Fruit fly (Drosophila melanogaster): ENCODE results near the gene CG12716.
A peak's percentile ranks its signal among the peaks of the same experiment; 100 is the strongest.

Gene CG12716

DNA sequence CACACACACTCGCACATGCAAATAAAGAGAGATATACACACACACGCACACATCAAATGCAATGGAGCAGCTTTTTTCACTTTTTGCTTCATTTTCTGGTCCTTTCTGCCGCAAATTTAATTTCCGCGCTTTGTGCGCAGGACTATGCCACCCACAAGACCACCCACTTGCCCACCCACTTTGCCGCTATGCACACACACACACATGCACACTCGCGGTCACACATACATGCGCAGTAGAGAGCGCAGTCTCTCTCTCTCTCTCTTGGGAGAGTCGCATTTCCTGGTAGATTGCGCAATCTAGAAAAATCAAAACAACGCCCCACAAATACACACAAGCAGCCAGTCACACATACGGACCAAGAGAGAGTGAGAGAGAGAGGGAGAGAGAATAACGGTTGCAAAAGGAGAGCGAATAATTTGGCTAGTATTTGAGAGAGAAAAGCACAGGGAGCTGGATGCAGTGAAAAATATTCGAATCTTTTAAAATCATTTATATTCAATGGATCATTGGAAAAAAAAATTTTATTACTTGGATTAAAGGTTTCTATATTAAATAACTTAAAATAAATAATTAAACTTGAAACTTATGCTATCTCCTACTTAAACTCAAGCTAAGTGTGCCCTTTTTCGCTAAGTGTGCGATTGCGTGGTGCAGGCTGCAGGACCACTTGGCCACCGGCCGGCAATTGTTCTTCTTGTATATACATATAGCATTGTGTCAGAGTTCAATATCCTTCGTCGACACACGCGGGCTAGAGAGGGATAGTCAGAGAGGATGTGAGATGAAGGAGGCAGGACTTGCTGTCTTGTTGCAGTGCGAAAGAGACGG, 50.4 kb downstream of the CG12716 start (continued):
- TF ChIP-seq row (GFP tag; IDR thresholded peaks at IDR 0.05), result peak; percentile 86
- TF ChIP-seq CG1233 (GFP tag; optimal IDR thresholded peaks at IDR 0.05), result peak; percentile 61
- TF ChIP-seq NC2α (GFP tag; optimal IDR thresholded peaks at IDR 0.05), result no peak
- peak; percentile 66 for TF ChIP-seq peb (GFP tag; IDR thresholded peaks at IDR 0.05)
- peak; percentile 44 for TF ChIP-seq az2 (GFP tag; optimal IDR thresholded peaks at IDR 0.05)
- peak; percentile 46 for TF ChIP-seq lilli (GFP tag; optimal IDR thresholded peaks at IDR 0.05)
- peak; percentile 31 for TF ChIP-seq Dek (tag; optimal IDR thresholded peaks at IDR 0.05)
- peak; percentile 54 for TF ChIP-seq Asciz (GFP tag; optimal IDR thresholded peaks at IDR 0.05)
- peak; percentile 23 for TF ChIP-seq nerfin-1 (tag; optimal IDR thresholded peaks at IDR 0.05)
- TF ChIP-seq Drgx (GFP tag; IDR thresholded peaks at IDR 0.05), result peak; percentile 39; the same call in 1 of the 2 replicates
- TF ChIP-seq Atf-2 (GFP tag; optimal IDR thresholded peaks at IDR 0.05), result no peak
- peak; percentile 77 for TF ChIP-seq CG17328 (GFP tag; IDR thresholded peaks at IDR 0.05)
- TF ChIP-seq CG18262 (tag; optimal IDR thresholded peaks at IDR 0.05), result peak; percentile 69
- peak; percentile 24 for TF ChIP-seq CG12104 (GFP tag; optimal IDR thresholded peaks at IDR 0.05)
- peak; percentile 29 for TF ChIP-seq CG13775 (GFP tag; optimal IDR thresholded peaks at IDR 0.05)
- peak; percentile 66 for TF ChIP-seq CoRest (tag; optimal IDR thresholded peaks at IDR 0.05)
- TF ChIP-seq E2f1 (GFP tag; IDR thresholded peaks at IDR 0.05), result peak; percentile 86
- peak; percentile 33 for TF ChIP-seq CG3281 (GFP tag; optimal IDR thresholded peaks at IDR 0.05)
- TF ChIP-seq onecut (GFP tag; IDR thresholded peaks at IDR 0.05), result peak; percentile 70; the same call in 1 of the 2 replicates
- TF ChIP-seq CG31441 (GFP tag; IDR thresholded peaks at IDR 0.05), result peak; percentile 81
- TF ChIP-seq CG4404 (GFP tag; IDR thresholded peaks at IDR 0.05), result peak; percentile 76
- peak; percentile 79 to 81 for TF ChIP-seq Trl (optimal IDR thresholded peaks at IDR 0.05)
- TF ChIP-seq Trl (GFP tag; optimal IDR thresholded peaks at IDR 0.05), result no peak
- TF ChIP-seq Chrac-16 (GFP tag; optimal IDR thresholded peaks at IDR 0.05), result peak; percentile 27
- peak; percentile 42; the same call in 1 of the 2 replicates for TF ChIP-seq lmd (GFP tag; IDR thresholded peaks at IDR 0.05)
- peak; percentile 46 for TF ChIP-seq Hr3 (GFP tag; optimal IDR thresholded peaks at IDR 0.05)
- TF ChIP-seq CG8089 (GFP tag; optimal IDR thresholded peaks at IDR 0.05), result no peak
- no peak for TF ChIP-seq Jarid2 (GFP tag; optimal IDR thresholded peaks at IDR 0.05)
- peak; percentile 69; the same call in 1 of the 2 replicates for TF ChIP-seq sisA (GFP tag; IDR thresholded peaks at IDR 0.05)
- no peak for TF ChIP-seq sc (optimal IDR thresholded peaks at IDR 0.05)
- TF ChIP-seq sc (GFP tag; optimal IDR thresholded peaks at IDR 0.05), result peak; percentile 40
- TF ChIP-seq CG12391 (tag; optimal IDR thresholded peaks at IDR 0.05), result peak; percentile 69
- peak; percentile 65 for TF ChIP-seq H2.0 (GFP tag; IDR thresholded peaks at IDR 0.05)
- peak; percentile 66 for TF ChIP-seq CG10267 (tag; optimal IDR thresholded peaks at IDR 0.05)
- peak; percentile 49 for TF ChIP-seq Sox102F (GFP tag; optimal IDR thresholded peaks at IDR 0.05)
- TF ChIP-seq CG7372 (GFP tag; IDR thresholded peaks at IDR 0.05), result peak; percentile 62; the same call in 1 of the 2 replicates
- TF ChIP-seq gce (GFP tag; IDR thresholded peaks at IDR 0.05), result 0 out of 3 replicates have a peak, but pooled peaks have one; percentile 22
- peak; percentile 46 for TF ChIP-seq tap (tag; optimal IDR thresholded peaks at IDR 0.05)
- peak; percentile 42; the same call in 1 of the 2 replicates for TF ChIP-seq seq (GFP tag; IDR thresholded peaks at IDR 0.05)
- TF ChIP-seq CG2202 (tag; optimal IDR thresholded peaks at IDR 0.05), result peak; percentile 68
- peak; percentile 51 for TF ChIP-seq CG10209 (GFP tag; optimal IDR thresholded peaks at IDR 0.05)
- TF ChIP-seq Myb (GFP tag; optimal IDR thresholded peaks at IDR 0.05), result no peak
- peak; percentile 35 for TF ChIP-seq Nf-YB (GFP tag; optimal IDR thresholded peaks at IDR 0.05)
- peak; percentile 60 for TF ChIP-seq zen (tag; optimal IDR thresholded peaks at IDR 0.05)
- peak; percentile 22 for TF ChIP-seq unpg (GFP tag; optimal IDR thresholded peaks at IDR 0.05)
- peak; percentile 79 for TF ChIP-seq ken (GFP tag; IDR thresholded peaks at IDR 0.05)
- peak; percentile 85 for TF ChIP-seq CG18599 (GFP tag; optimal IDR thresholded peaks at IDR 0.05)
- TF ChIP-seq Nf-YC (tag; optimal IDR thresholded peaks at IDR 0.05), result peak; percentile 32
- peak; percentile 37; the same call in 1 of the 2 replicates for TF ChIP-seq CG5953 (GFP tag; IDR thresholded peaks at IDR 0.05)
